Fruit fly (Drosophila melanogaster) whole organism, embryonic: ENCODE results near the gene CG15353.

Experiments used
- Abd-B ChIP-seq: fragments of 200-800 bp; sonication (Bioruptor generic); optimal IDR thresholded peaks from 2 replicates; lab custom pipeline; 2018; ENCODE audit warnings: missing biosample characterization, mild to moderate bottlenecking, missing genetic modification characterization, moderate library complexity
- Adf1 ChIP-seq: fragments of 200-800 bp; sonication (Bioruptor generic); IDR thresholded peaks from 2 replicates; pipeline ENCODE4 v1.3.6; 2022; ENCODE audit warnings: missing biosample characterization, missing genetic modification characterization
- B-H2 ChIP-seq: fragments of 200-800 bp; sonication (Bioruptor generic); optimal IDR thresholded peaks from 2 replicates; lab custom pipeline; 2018; ENCODE audit warnings: missing biosample characterization, mild to moderate bottlenecking, missing genetic modification characterization
- CG12071 ChIP-seq: fragments of 200-800 bp; sonication (Bioruptor generic); optimal IDR thresholded peaks from 3 replicates; lab custom pipeline; 2018; ENCODE audit warnings: missing biosample characterization, mild to moderate bottlenecking, missing genetic modification characterization
- CG12155 ChIP-seq: fragments of 200-800 bp; sonication (Bioruptor generic); optimal IDR thresholded peaks from 3 replicates; lab custom pipeline; 2016; ENCODE audit warnings: missing biosample characterization, missing genetic modification characterization
- CG13424 ChIP-seq: fragments of 200-800 bp; sonication (Bioruptor generic); optimal IDR thresholded peaks from 2 replicates; lab custom pipeline; 2019; ENCODE audit warnings: missing biosample characterization, mild to moderate bottlenecking, missing genetic modification characterization, moderate library complexity
- CG14710 ChIP-seq: fragments of 200-800 bp; sonication (Bioruptor generic); optimal IDR thresholded peaks from 3 replicates; lab custom pipeline; 2019; ENCODE audit warnings: missing biosample characterization, mild to moderate bottlenecking, missing genetic modification characterization, moderate library complexity
- CG1603 ChIP-seq: fragments of 200-800 bp; sonication (Bioruptor generic); optimal IDR thresholded peaks from 2 replicates; lab custom pipeline; 2019; ENCODE audit warnings: missing biosample characterization, mild to moderate bottlenecking, missing genetic modification characterization, moderate library complexity
- CG16815 ChIP-seq: fragments of 200-800 bp; sonication (Bioruptor generic); optimal IDR thresholded peaks from 3 replicates; lab custom pipeline; 2017; ENCODE audit warnings: missing biosample characterization, mild to moderate bottlenecking, missing genetic modification characterization
- CG17361 ChIP-seq: fragments of 200-800 bp; sonication (Bioruptor generic); IDR thresholded peaks from 3 replicates; pipeline ENCODE4 v1.3.6; 2022; ENCODE audit warnings: missing biosample characterization, missing genetic modification characterization
- CG17802 ChIP-seq: fragments of 200-800 bp; sonication (Bioruptor generic); optimal IDR thresholded peaks from 2 replicates; lab custom pipeline; 2018; ENCODE audit warnings: missing biosample characterization, mild to moderate bottlenecking, missing genetic modification characterization, moderate library complexity
- CG2875 ChIP-seq: fragments of 200-800 bp; sonication (Bioruptor generic); optimal IDR thresholded peaks from 2 replicates; lab custom pipeline; 2017; ENCODE audit warnings: missing biosample characterization, mild to moderate bottlenecking, missing genetic modification characterization, missing genetic modification reagents
- CG3995 ChIP-seq: fragments of 200-800 bp; sonication (Bioruptor generic); optimal IDR thresholded peaks from 3 replicates; lab custom pipeline; 2016; ENCODE audit warnings: missing biosample characterization, missing genetic modification characterization
- CG4820 ChIP-seq: fragments of 200-800 bp; sonication (Bioruptor generic); optimal IDR thresholded peaks from 3 replicates; lab custom pipeline; 2016; ENCODE audit warnings: missing biosample characterization, missing genetic modification characterization
- CG4854 ChIP-seq: fragments of 200-800 bp; sonication (Bioruptor generic); optimal IDR thresholded peaks from 2 replicates; lab custom pipeline; 2016; ENCODE audit warnings: missing biosample characterization, missing genetic modification characterization, inconsistent platforms
- CG7357 ChIP-seq: fragments of 200-800 bp; sonication (Bioruptor generic); IDR thresholded peaks from 3 replicates; pipeline ENCODE4 v1.3.6; 2022; ENCODE audit warnings: missing biosample characterization, missing genetic modification characterization
- CG7372 ChIP-seq: fragments of 200-800 bp; sonication (Bioruptor generic); IDR thresholded peaks from 2 replicates; pipeline ENCODE4 v1.3.6; 2022; ENCODE audit warnings: missing biosample characterization, missing genetic modification characterization
- CG8290 ChIP-seq, 3 experiments: fragments of 200-800 bp; sonication (Bioruptor generic); optimal IDR thresholded peaks; 2 replicates each; lab custom pipeline; 2016 to 2019; ENCODE audit warnings: missing biosample characterization in 3 of 3, missing genetic modification characterization in 3 of 3, mild to moderate bottlenecking in 2 of 3, moderate library complexity in 1 of 3
- CG8478 ChIP-seq: fragments of >200 bp; optimal IDR thresholded peaks from 2 replicates; lab custom pipeline; 2018
- CrebB ChIP-seq: fragments of 200-800 bp; sonication (Bioruptor generic); optimal IDR thresholded peaks from 3 replicates; lab custom pipeline; 2018; ENCODE audit warnings: missing biosample characterization, mild to moderate bottlenecking, missing genetic modification characterization
- Ets65A ChIP-seq: fragments of 200-800 bp; sonication (Bioruptor generic); peaks from one replicate; lab custom pipeline; 2016; ENCODE audit warnings: missing biosample characterization, missing genetic modification characterization
- Fer3 ChIP-seq: fragments of 200-800 bp; sonication (Bioruptor generic); optimal IDR thresholded peaks from 2 replicates; lab custom pipeline; 2018; ENCODE audit warnings: missing biosample characterization, mild to moderate bottlenecking, missing genetic modification characterization, moderate library complexity
- HLH3B ChIP-seq: fragments of 200-800 bp; sonication (Bioruptor generic); IDR thresholded peaks from 2 replicates; pipeline ENCODE4 v1.3.6; 2022; ENCODE audit warnings: missing biosample characterization, missing genetic modification characterization
- Lim3 ChIP-seq: fragments of 200-800 bp; sonication (Bioruptor generic); IDR thresholded peaks from 2 replicates; pipeline ENCODE4 v1.3.6; 2022; ENCODE audit warnings: missing biosample characterization, missing genetic modification characterization
- Myb ChIP-seq: fragments of 200-800 bp; sonication (Bioruptor generic); optimal IDR thresholded peaks from 2 replicates; lab custom pipeline; 2016; ENCODE audit warnings: missing biosample characterization, missing genetic modification characterization
- Nf-YA ChIP-seq: fragments of 200-800 bp; sonication (Bioruptor generic); IDR thresholded peaks from 2 replicates; pipeline ENCODE4 v1.3.6; 2022; ENCODE audit warnings: missing biosample characterization, missing genetic modification characterization
- Opbp ChIP-seq: fragments of 200-800 bp; sonication (Bioruptor generic); IDR thresholded peaks from 3 replicates; pipeline ENCODE4 v1.3.6; 2022; ENCODE audit warnings: missing biosample characterization, missing genetic modification characterization; ENCODE audit not compliant: partially characterized antibody
- Pdp1 ChIP-seq, 2 experiments: fragments of 200-800 bp; sonication (Bioruptor generic); optimal IDR thresholded peaks; 3 replicates each; lab custom pipeline; 2016; ENCODE audit warnings: missing biosample characterization in 2 of 2, missing genetic modification characterization in 2 of 2, mild to moderate bottlenecking in 1 of 2, moderate library complexity in 1 of 2
- Ptx1 ChIP-seq: fragments of 200-800 bp; sonication (Bioruptor generic); IDR thresholded peaks from 2 replicates; pipeline ENCODE4 v1.3.6; 2022; ENCODE audit warnings: missing biosample characterization, missing genetic modification characterization
- Sox100B ChIP-seq: fragments of 200-800 bp; sonication (Bioruptor generic); optimal IDR thresholded peaks from 3 replicates; lab custom pipeline; 2018; ENCODE audit warnings: missing biosample characterization, mild to moderate bottlenecking, missing genetic modification characterization
- Taf1 ChIP-seq: fragments of 200-800 bp; sonication (Bioruptor generic); IDR thresholded peaks from 2 replicates; pipeline ENCODE4 v1.3.6; 2022; ENCODE audit warnings: missing biosample characterization, missing genetic modification characterization
- ab ChIP-seq: fragments of 200-800 bp; sonication (Bioruptor generic); optimal IDR thresholded peaks from 2 replicates; lab custom pipeline; 2016; ENCODE audit warnings: missing biosample characterization, missing genetic modification characterization
- abd-A ChIP-seq: fragments of 200-800 bp; sonication (Bioruptor generic); optimal IDR thresholded peaks from 3 replicates; lab custom pipeline; 2019; ENCODE audit warnings: missing biosample characterization, mild to moderate bottlenecking, missing genetic modification characterization, moderate library complexity
- ato ChIP-seq: fragments of 200-800 bp; sonication (Bioruptor generic); IDR thresholded peaks from 2 replicates; pipeline ENCODE4 v1.3.6; 2022; ENCODE audit warnings: missing biosample characterization, missing genetic modification characterization; ENCODE audit not compliant: partially characterized antibody
- az2 ChIP-seq: fragments of 200-800 bp; sonication (Bioruptor generic); optimal IDR thresholded peaks from 3 replicates; lab custom pipeline; 2016; ENCODE audit warnings: missing biosample characterization, missing genetic modification characterization
- dan ChIP-seq: fragments of 200-800 bp; sonication (Bioruptor generic); IDR thresholded peaks from 2 replicates; pipeline ENCODE4 v1.3.6; 2022; ENCODE audit warnings: missing biosample characterization, missing genetic modification characterization
- disco-r ChIP-seq: fragments of 200-800 bp; sonication (Bioruptor generic); optimal IDR thresholded peaks from 2 replicates; lab custom pipeline; 2016; ENCODE audit warnings: missing biosample characterization, missing genetic modification characterization
- fd3F ChIP-seq: fragments of 200-800 bp; sonication (Bioruptor generic); optimal IDR thresholded peaks from 2 replicates; lab custom pipeline; 2018; ENCODE audit warnings: missing biosample characterization, mild to moderate bottlenecking, missing genetic modification characterization, moderate library complexity
- gcm2 ChIP-seq: fragments of 200-800 bp; sonication (Bioruptor generic); optimal IDR thresholded peaks from 2 replicates; lab custom pipeline; 2016; ENCODE audit warnings: missing biosample characterization, missing genetic modification characterization
- her ChIP-seq: fragments of 200-800 bp; sonication (Bioruptor generic); optimal IDR thresholded peaks from 2 replicates; lab custom pipeline; 2016; ENCODE audit warnings: missing biosample characterization, missing genetic modification characterization
- kni ChIP-seq: fragments of 200-800 bp; sonication (Bioruptor generic); optimal IDR thresholded peaks from 3 replicates; lab custom pipeline; 2017; ENCODE audit warnings: mild to moderate bottlenecking, missing biosample characterization, missing genetic modification reagents, missing genetic modification characterization
- knrl ChIP-seq: fragments of 200-800 bp; sonication (Bioruptor generic); IDR thresholded peaks from 3 replicates; pipeline ENCODE4 v1.3.6; 2022; ENCODE audit warnings: missing biosample characterization, missing genetic modification characterization; ENCODE audit not compliant: partially characterized antibody
- nau ChIP-seq: fragments of 200-800 bp; sonication (Bioruptor generic); optimal IDR thresholded peaks from 3 replicates; lab custom pipeline; 2017; ENCODE audit warnings: missing biosample characterization, mild to moderate bottlenecking, missing genetic modification characterization, missing genetic modification reagents
- sd ChIP-seq: fragments of 200-800 bp; sonication (Bioruptor generic); optimal IDR thresholded peaks from 3 replicates; lab custom pipeline; 2018; ENCODE audit warnings: missing biosample characterization, mild to moderate bottlenecking, missing genetic modification characterization, moderate library complexity
- slp2 ChIP-seq: fragments of 200-800 bp; sonication (Bioruptor generic); optimal IDR thresholded peaks from 2 replicates; lab custom pipeline; 2016; ENCODE audit warnings: missing biosample characterization, missing genetic modification characterization
- trem ChIP-seq: fragments of 200-800 bp; optimal IDR thresholded peaks from 3 replicates; lab custom pipeline; 2019; ENCODE audit warnings: missing biosample characterization, mild to moderate bottlenecking, missing genetic modification characterization, moderate library complexity
- vnd ChIP-seq: fragments of 200-800 bp; sonication (Bioruptor generic); IDR thresholded peaks from 3 replicates; pipeline ENCODE4 v1.3.6; 2022; ENCODE audit warnings: missing biosample characterization, missing genetic modification characterization; ENCODE audit not compliant: partially characterized antibody
- wdn ChIP-seq: fragments of 200-800 bp; sonication (Bioruptor generic); IDR thresholded peaks from 2 replicates; pipeline ENCODE4 v1.3.6; 2022; ENCODE audit warnings: missing biosample characterization, missing genetic modification characterization

The CG15353 gene

dm6 chr2L:1986343-1987280, 20.4 kb downstream of the CG15353 start (continued):
- no peak for TF ChIP-seq trem (tag; lab: Kevin White, UChicago)
- TF ChIP-seq CG13424 = peak; percentile 55
- no peak for TF ChIP-seq abd-A (tag; lab: Kevin White, UChicago)
- no peak for TF ChIP-seq CG4820 (GFP tag; lab: Kevin White, UChicago)
- TF ChIP-seq CG8290 (GFP tag; optimal IDR thresholded peaks at IDR 0.05; lab: Kevin White, UChicago) = no peak
- TF ChIP-seq CG8290 (tag; optimal IDR thresholded peaks at IDR 0.05; lab: Kevin White, UChicago) = peak in 1 of 2 experiments; percentile 73
- peak; percentile 58; the same call in 1 of the 2 replicates for TF ChIP-seq HLH3B (GFP tag; lab: Robert Waterston, UW)
- peak; percentile 14 for TF ChIP-seq CG1603 (tag; lab: Kevin White, UChicago)
- no peak for TF ChIP-seq Taf1 (GFP tag; lab: Robert Waterston, UW)
- TF ChIP-seq her (GFP tag; lab: Kevin White, UChicago) = peak; percentile 58
- no peak for TF ChIP-seq knrl (GFP tag; lab: Robert Waterston, UW)
- TF ChIP-seq CG17802 = no peak
- TF ChIP-seq CG17361 (GFP tag; lab: Robert Waterston, UW) = peak; percentile 41; the same call in 1 of the 3 replicates
- no peak for TF ChIP-seq CG8478
- TF ChIP-seq gcm2 = peak; percentile 21
- TF ChIP-seq Lim3 (GFP tag; lab: Robert Waterston, UW) = no peak
- TF ChIP-seq Myb (GFP tag; lab: Kevin White, UChicago) = peak; percentile 48
- TF ChIP-seq Opbp (GFP tag; lab: Robert Waterston, UW) = no peak
- TF ChIP-seq az2 (GFP tag; lab: Kevin White, UChicago) = peak; percentile 19
- TF ChIP-seq CG12071 (GFP tag; lab: Kevin White, UChicago) = peak; percentile 27
- peak; percentile 31 for TF ChIP-seq fd3F (GFP tag; lab: Kevin White, UChicago)
- no peak for TF ChIP-seq CG3995 (GFP tag; lab: Kevin White, UChicago)
- no peak for TF ChIP-seq dan
- TF ChIP-seq sd (tag; lab: Kevin White, UChicago) = peak; percentile 17
- TF ChIP-seq ato (GFP tag; lab: Robert Waterston, UW) = no peak
- no peak for TF ChIP-seq CrebB (tag; lab: Kevin White, UChicago)
- no peak for TF ChIP-seq CG4854 (GFP tag; lab: Kevin White, UChicago)
- no peak for TF ChIP-seq ab
- TF ChIP-seq CG7372 (GFP tag; lab: Robert Waterston, UW) = no peak
- TF ChIP-seq vnd (GFP tag; lab: Robert Waterston, UW) = no peak
- no peak for TF ChIP-seq kni
- TF ChIP-seq wdn = peak; percentile 28; the same call in 1 of the 2 replicates
- TF ChIP-seq nau = no peak
- TF ChIP-seq CG12155 (GFP tag; lab: Kevin White, UChicago) = peak; percentile 35
- no peak for TF ChIP-seq CG14710 (tag; lab: Kevin White, UChicago)
- TF ChIP-seq Pdp1 (GFP tag; optimal IDR thresholded peaks at IDR 0.05; lab: Kevin White, UChicago) = peak; percentile 25 to 58
- TF ChIP-seq B-H2 (GFP tag; lab: Kevin White, UChicago) = peak; percentile 33
- no peak for TF ChIP-seq CG2875
- peak; percentile 59 for TF ChIP-seq Ptx1 (GFP tag; lab: Robert Waterston, UW)
- no peak for TF ChIP-seq Nf-YA (GFP tag; lab: Robert Waterston, UW)
- peak; percentile 11 for TF ChIP-seq Sox100B (GFP tag; lab: Kevin White, UChicago)
- no peak for TF ChIP-seq CG7357 (GFP tag; lab: Robert Waterston, UW)
- no peak for TF ChIP-seq disco-r (GFP tag; lab: Kevin White, UChicago)
- TF ChIP-seq Ets65A = peak; percentile 72
- TF ChIP-seq CG16815 (GFP tag; lab: Kevin White, UChicago) = peak; percentile 4
- no peak for TF ChIP-seq slp2 (GFP tag; lab: Kevin White, UChicago)
- peak; percentile 35 for TF ChIP-seq Abd-B (GFP tag; lab: Kevin White, UChicago)
- TF ChIP-seq Fer3 (tag; lab: Kevin White, UChicago) = peak; percentile 38
- no peak for TF ChIP-seq Adf1 (GFP tag; lab: Robert Waterston, UW)
